Worm (Caenorhabditis elegans): ENCODE results near the gene sru-9.

DNA sequence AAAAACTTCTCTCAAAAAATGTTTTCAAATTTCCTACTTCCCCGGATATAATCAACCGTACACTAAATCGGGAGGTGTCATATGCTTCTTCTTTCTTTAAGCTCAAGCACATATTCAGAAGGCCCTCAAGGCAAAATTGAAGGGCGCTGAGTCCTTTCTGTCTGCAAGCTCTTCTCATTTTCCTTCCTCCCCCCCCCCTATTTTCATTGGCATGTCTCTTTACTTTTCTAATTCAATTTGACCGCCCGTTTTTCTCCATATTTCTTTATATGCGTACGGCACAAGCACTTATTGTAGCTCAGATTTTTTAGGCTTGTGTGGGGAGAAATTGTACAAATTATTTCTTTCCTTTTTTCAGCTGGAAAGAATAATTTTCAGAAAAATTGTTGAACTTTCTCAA, 33.3 kb upstream of the sru-9 start:
- no peak for TF ChIP-seq zag-1 (tag; optimal IDR thresholded peaks at IDR 0.05)
- no peak for TF ChIP-seq nhr-111 (GFP tag; optimal IDR thresholded peaks at IDR 0.05)
- no peak for TF ChIP-seq pha-4 (GFP tag; IDR thresholded peaks at IDR 0.05)
- no peak for TF ChIP-seq pha-4 (tag; optimal IDR thresholded peaks at IDR 0.05)
- TF ChIP-seq ceh-32 (tag; optimal IDR thresholded peaks at IDR 0.05; ENCODE audit: poor library complexity): no peak
- TF ChIP-seq ztf-11 (tag; optimal IDR thresholded peaks at IDR 0.05): no peak
- TF ChIP-seq ama-1 (optimal IDR thresholded peaks at IDR 0.05): no peak
- no peak for TF ChIP-seq daf-19 (GFP tag; conservative IDR thresholded peaks at IDR 0.05)
